Fruit fly (Drosophila melanogaster): ENCODE results near the gene CG14711.

DNA sequence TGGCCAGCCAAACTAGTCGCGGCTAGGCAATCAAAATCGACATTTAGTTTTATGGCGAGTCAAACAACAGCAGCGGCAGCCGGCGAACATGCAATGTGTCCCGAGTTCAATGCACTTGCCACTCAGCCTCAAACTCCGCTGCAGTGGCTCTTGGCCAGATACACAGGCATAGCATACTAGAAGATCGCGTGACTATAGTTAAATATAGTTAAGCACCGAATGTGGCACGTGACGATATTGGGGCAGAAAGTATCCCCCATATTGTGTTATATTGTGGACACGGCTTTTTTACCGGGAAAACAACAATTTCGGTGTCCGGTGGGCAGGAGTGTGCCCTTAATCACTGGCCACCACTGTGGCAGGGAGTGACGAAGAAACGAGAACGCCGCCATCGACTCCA is 5.3 kb upstream of the CG14711 start:
- TF ChIP-seq CG8478 (optimal IDR thresholded peaks at IDR 0.05) (no peak), psq (optimal IDR thresholded peaks at IDR 0.05) (no peak), Dll (optimal IDR thresholded peaks at IDR 0.05) (no peak)

All from whole organism.